Worm (Caenorhabditis elegans): ENCODE data around the gene F19B10.13.

DNA sequence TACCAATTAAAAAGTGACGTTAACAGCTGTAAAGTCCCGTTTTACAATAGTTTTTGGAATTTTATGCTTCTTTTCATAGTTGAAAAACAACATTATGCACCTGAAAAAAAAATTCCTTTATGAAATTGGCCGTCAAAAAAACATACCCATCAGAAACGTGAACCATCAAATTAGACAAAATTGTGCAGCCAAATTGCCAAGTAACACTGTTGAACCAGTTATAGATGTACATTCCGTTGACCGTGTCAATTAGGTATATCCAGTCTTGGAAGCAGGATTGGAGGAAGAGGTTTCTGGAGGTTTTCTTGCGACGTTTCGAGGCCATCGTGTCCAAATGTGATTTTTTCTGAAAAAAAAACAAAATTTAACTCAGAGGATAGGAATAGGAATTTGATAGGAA, 7.2 kb downstream of the F19B10.13 start, which contains the start of gene srx-97:
- no peak for TF ChIP-seq ceh-90 (tag; optimal IDR thresholded peaks at IDR 0.05)
- no peak for TF ChIP-seq irx-1 (tag; optimal IDR thresholded peaks at IDR 0.05)
- TF ChIP-seq fkh-10 (GFP tag; optimal IDR thresholded peaks at IDR 0.05): no peak
- TF ChIP-seq aly-2 (tag; optimal IDR thresholded peaks at IDR 0.05): no peak
- no peak for TF ChIP-seq C34B4.2 (tag; optimal IDR thresholded peaks at IDR 0.05)
- no peak for TF ChIP-seq ztf-11 (tag; optimal IDR thresholded peaks at IDR 0.05)
- no peak for TF ChIP-seq nhr-11 (tag; optimal IDR thresholded peaks at IDR 0.05)
- TF ChIP-seq ama-1 (optimal IDR thresholded peaks at IDR 0.05): no peak
- TF ChIP-seq ztf-4 (tag; optimal IDR thresholded peaks at IDR 0.05): no peak
- no peak for TF ChIP-seq fos-1 (tag; optimal IDR thresholded peaks at IDR 0.05)
- no peak for TF ChIP-seq blmp-1 (tag; optimal IDR thresholded peaks at IDR 0.05)
- TF ChIP-seq lin-39 (tag; optimal IDR thresholded peaks at IDR 0.05): no peak
